Fruit fly (Drosophila melanogaster): ENCODE data around the gene wge.
A peak's percentile ranks its signal among the peaks of the same experiment; 100 is the strongest.

The wge gene

dm6 chr3R:22747423-22748090, 26.6 kb upstream of the wge start, which contains the start of gene CG17141:
Gene CG17141 (minus strand): TSS chr3R:22747599.
- no peak for TF ChIP-seq CG10348 (GFP tag; IDR thresholded peaks at IDR 0.05)
- TF ChIP-seq CG8159 (tag; optimal IDR thresholded peaks at IDR 0.05) = no peak
- no peak for TF ChIP-seq CG13204 (GFP tag; optimal IDR thresholded peaks at IDR 0.05)
- TF ChIP-seq EcR (GFP tag; optimal IDR thresholded peaks at IDR 0.05) = no peak
- no peak for TF ChIP-seq CG17806 (tag; optimal IDR thresholded peaks at IDR 0.05)
- TF ChIP-seq CG34367 (tag; optimal IDR thresholded peaks at IDR 0.05) = no peak
- TF ChIP-seq CG32121 (GFP tag; IDR thresholded peaks at IDR 0.05) = no peak
- TF ChIP-seq gl (tag; optimal IDR thresholded peaks at IDR 0.05) = no peak
- no peak for TF ChIP-seq Ets98B (GFP tag; IDR thresholded peaks at IDR 0.05)
- TF ChIP-seq CG8301 (tag; optimal IDR thresholded peaks at IDR 0.05) = no peak
- TF ChIP-seq CG12605 (GFP tag; IDR thresholded peaks at IDR 0.05) = no peak
- no peak for TF ChIP-seq fd96Ca (GFP tag; IDR thresholded peaks at IDR 0.05)

DNA sequence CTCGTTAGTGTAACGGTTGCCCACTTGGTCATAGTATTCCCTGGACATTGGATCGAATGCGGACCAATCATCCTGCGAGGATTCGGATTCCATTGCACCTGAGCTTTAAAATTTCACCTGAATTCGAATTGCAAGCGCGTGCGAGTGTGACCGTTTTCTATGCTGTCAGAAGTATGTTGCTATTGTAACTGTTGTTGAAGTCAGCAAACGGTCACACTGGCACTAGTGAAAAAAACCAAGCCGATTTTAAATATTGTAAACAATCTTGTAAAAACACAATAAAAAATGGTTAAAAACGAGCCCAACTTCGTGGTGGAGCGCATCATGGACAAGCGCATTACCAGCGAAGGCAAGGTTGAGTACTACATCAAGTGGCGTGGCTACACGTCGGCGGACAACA, 24.5 kb upstream of the wge start, which contains the start of the genes vret and HP1c:
Gene vret (minus strand): TSS at position 150 of the 400 bp plus-strand sequence.
Gene HP1c (plus strand): TSS at position 189 of the 400 bp plus-strand sequence.
- TF ChIP-seq CG34367 (tag; optimal IDR thresholded peaks at IDR 0.05) = no peak

- TF ChIP-seq D1 (tag; optimal IDR thresholded peaks at IDR 0.05) (no peak), CG15710 (tag; optimal IDR thresholded peaks at IDR 0.05) (no peak), Pif1B (GFP tag; optimal IDR thresholded peaks at IDR 0.05) (no peak), EcR (GFP tag; optimal IDR thresholded peaks at IDR 0.05) (no peak), Snoo (tag; optimal IDR thresholded peaks at IDR 0.05) (no peak), CG9948 (tag; optimal IDR thresholded peaks at IDR 0.05) (no peak), CG10348 (GFP tag; IDR thresholded peaks at IDR 0.05) (no peak)
These were observed 20.0 kb upstream of the wge start, which contains the start of the genes Dcr-1 and CG6985 for dm6 chr3R:22740930-22741329. Gene Dcr-1 (minus strand): TSS chr3R:22741091. Gene CG6985 (plus strand): TSS chr3R:22741150.

- no peak for TF ChIP-seq rn (GFP tag; IDR thresholded peaks at IDR 0.05)
- TF ChIP-seq CG4496 (GFP tag; IDR thresholded peaks at IDR 0.05) = no peak
- TF ChIP-seq CG8159 (tag; optimal IDR thresholded peaks at IDR 0.05) = no peak
- TF ChIP-seq CG15710 (tag; optimal IDR thresholded peaks at IDR 0.05) = no peak
- TF ChIP-seq CG10348 (GFP tag; IDR thresholded peaks at IDR 0.05) = no peak
- no peak for TF ChIP-seq Pif1A (GFP tag; optimal IDR thresholded peaks at IDR 0.05)
- TF ChIP-seq Pif1B (GFP tag; optimal IDR thresholded peaks at IDR 0.05) = no peak
- no peak for TF ChIP-seq fd96Ca (GFP tag; IDR thresholded peaks at IDR 0.05)
- no peak for TF ChIP-seq gl (tag; optimal IDR thresholded peaks at IDR 0.05)
- TF ChIP-seq Snoo (tag; optimal IDR thresholded peaks at IDR 0.05) = no peak
- no peak for TF ChIP-seq Ets98B (GFP tag; IDR thresholded peaks at IDR 0.05)
- no peak for TF ChIP-seq CG32121 (GFP tag; IDR thresholded peaks at IDR 0.05)
- TF ChIP-seq CG12605 (GFP tag; IDR thresholded peaks at IDR 0.05) = no peak
- no peak for TF ChIP-seq EcR (GFP tag; optimal IDR thresholded peaks at IDR 0.05)
- no peak for TF ChIP-seq CG8301 (tag; optimal IDR thresholded peaks at IDR 0.05)
- TF ChIP-seq CG14655 (GFP tag; optimal IDR thresholded peaks at IDR 0.05) = no peak
- TF ChIP-seq CG17806 (tag; optimal IDR thresholded peaks at IDR 0.05) = no peak
- TF ChIP-seq D1 (tag; optimal IDR thresholded peaks at IDR 0.05) = no peak
These were observed 12.8 kb upstream of the wge start, which contains the start of gene Takl2 for dm6 chr3R:22733751-22734150. Gene Takl2 (minus strand): TSS chr3R:22733851.

dm6 chr3R:22732995-22733394, 12.0 kb upstream of the wge start:
- TF ChIP-seq CG8301 (tag; optimal IDR thresholded peaks at IDR 0.05) (no peak), CG9948 (tag; optimal IDR thresholded peaks at IDR 0.05) (no peak), CG12605 (GFP tag; IDR thresholded peaks at IDR 0.05) (no peak), CG10348 (GFP tag; IDR thresholded peaks at IDR 0.05) (no peak), gl (tag; optimal IDR thresholded peaks at IDR 0.05) (no peak), Ets98B (GFP tag; IDR thresholded peaks at IDR 0.05) (no peak), EcR (GFP tag; optimal IDR thresholded peaks at IDR 0.05) (no peak), fd96Ca (GFP tag; IDR thresholded peaks at IDR 0.05) (no peak), CG13204 (GFP tag; optimal IDR thresholded peaks at IDR 0.05) (no peak), Snoo (tag; optimal IDR thresholded peaks at IDR 0.05) (no peak), CG14655 (GFP tag; optimal IDR thresholded peaks at IDR 0.05) (no peak), CG8159 (tag; optimal IDR thresholded peaks at IDR 0.05) (no peak), CG34367 (tag; optimal IDR thresholded peaks at IDR 0.05) (no peak), CG4496 (GFP tag; IDR thresholded peaks at IDR 0.05) (no peak), D1 (tag; optimal IDR thresholded peaks at IDR 0.05) (no peak), rn (GFP tag; IDR thresholded peaks at IDR 0.05) (no peak)

dm6 chr3R:22727857-22728256, 6.9 kb upstream of the wge start:
- TF ChIP-seq Pif1B (GFP tag; optimal IDR thresholded peaks at IDR 0.05) = no peak
- TF ChIP-seq CG17806 (tag; optimal IDR thresholded peaks at IDR 0.05) = peak; percentile 27
- no peak for TF ChIP-seq EcR (GFP tag; optimal IDR thresholded peaks at IDR 0.05)
- TF ChIP-seq CG8159 (tag; optimal IDR thresholded peaks at IDR 0.05) = no peak
- no peak for TF ChIP-seq D1 (tag; optimal IDR thresholded peaks at IDR 0.05)
- TF ChIP-seq gl (tag; optimal IDR thresholded peaks at IDR 0.05) = no peak
- no peak for TF ChIP-seq CG10348 (GFP tag; IDR thresholded peaks at IDR 0.05)
- no peak for TF ChIP-seq fd96Ca (GFP tag; IDR thresholded peaks at IDR 0.05)
- no peak for TF ChIP-seq Snoo (tag; optimal IDR thresholded peaks at IDR 0.05)
- TF ChIP-seq CG12605 (GFP tag; IDR thresholded peaks at IDR 0.05) = peak; percentile 55; the same call in 1 of the 2 replicates
- TF ChIP-seq rn (GFP tag; IDR thresholded peaks at IDR 0.05) = 0 out of 2 replicates have a peak, but pooled peaks have one; percentile 6
- peak; percentile 64 for TF ChIP-seq CG8301 (tag; optimal IDR thresholded peaks at IDR 0.05)
- no peak for TF ChIP-seq CG13204 (GFP tag; optimal IDR thresholded peaks at IDR 0.05)
- TF ChIP-seq CG9948 (tag; optimal IDR thresholded peaks at IDR 0.05) = peak; percentile 53
- peak; percentile 51; the same call in 1 of the 2 replicates for TF ChIP-seq CG32121 (GFP tag; IDR thresholded peaks at IDR 0.05)
- TF ChIP-seq CG4496 (GFP tag; IDR thresholded peaks at IDR 0.05) = peak; percentile 80
- TF ChIP-seq CG14655 (GFP tag; optimal IDR thresholded peaks at IDR 0.05) = no peak
- no peak for TF ChIP-seq CG15710 (tag; optimal IDR thresholded peaks at IDR 0.05)
- peak; percentile 31 for TF ChIP-seq CG34367 (tag; optimal IDR thresholded peaks at IDR 0.05)
- peak; percentile 70 for TF ChIP-seq Ets98B (GFP tag; IDR thresholded peaks at IDR 0.05)
- no peak for TF ChIP-seq Pif1A (GFP tag; optimal IDR thresholded peaks at IDR 0.05)
